Worm (Caenorhabditis elegans) whole organism, midembryonic: ENCODE results near the gene F42A10.9.

ENCODE experiments used
- T22C8.4 ChIP-seq: fragments of 200-800 bp; sonication (Bioruptor generic); IDR thresholded peaks from 2 replicates; pipeline ENCODE4 v1.3.6; 2022; ENCODE audit warnings: missing genetic modification characterization, missing compliant biosample characterization
- flt-1 ChIP-seq: fragments of 200-800 bp; sonication (Bioruptor generic); IDR thresholded peaks from 2 replicates; pipeline ENCODE4 v1.3.6; 2022; ENCODE audit warnings: missing genetic modification characterization, missing compliant biosample characterization
- ref-1 ChIP-seq: fragments of 200-800 bp; sonication (Bioruptor generic); conservative IDR thresholded peaks from 2 replicates; pipeline ENCODE4 v1.3.6; 2022; ENCODE audit warnings: missing genetic modification reagents, missing genetic modification characterization, missing compliant biosample characterization

DNA sequence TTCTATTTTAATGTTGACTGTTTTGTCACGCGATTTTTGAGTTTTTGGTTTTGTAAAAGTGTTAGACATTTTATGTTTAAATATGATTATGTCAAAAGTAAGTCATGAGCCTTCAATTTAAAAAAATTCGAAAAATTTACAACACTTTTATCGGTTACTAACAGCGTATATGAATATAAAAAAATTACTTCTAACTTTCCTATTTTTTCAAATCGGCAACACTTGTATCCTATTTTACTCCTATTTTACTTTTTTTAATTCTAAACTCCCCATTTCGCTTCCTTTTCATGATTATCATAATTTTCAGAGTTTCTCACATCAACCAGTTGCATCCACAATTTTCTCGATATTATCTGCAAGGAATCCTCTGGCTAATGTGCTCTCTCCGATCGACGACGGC, 46.1 kb upstream of the F42A10.9 start, which contains the start of gene kin-18:
- TF ChIP-seq flt-1 (no peak), ref-1 (GFP tag; lab: Robert Waterston, UW) (no peak), T22C8.4 (GFP tag; lab: Robert Waterston, UW) (no peak)
